Worm (Caenorhabditis elegans): ENCODE results near the gene fat-4.
A peak's percentile ranks its signal among the peaks of the same experiment; 100 is the strongest.

DNA sequence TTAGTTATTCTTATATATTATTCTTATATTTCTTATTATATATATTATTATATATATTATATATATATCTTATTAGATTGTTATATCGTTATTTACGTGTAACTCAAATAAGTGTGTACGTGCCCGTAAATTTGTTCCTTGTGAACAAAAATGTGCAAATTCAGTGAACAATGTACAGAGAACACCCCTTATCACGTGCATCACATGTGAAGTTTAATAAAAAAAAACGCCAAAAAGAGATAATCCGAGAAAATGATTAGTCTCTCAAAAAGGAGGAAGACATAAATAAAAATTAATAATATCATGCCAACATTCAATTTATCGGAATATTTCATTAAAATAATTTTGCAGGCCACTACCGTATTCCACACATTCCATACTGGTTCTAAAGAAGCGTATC is 435 bp downstream of the fat-4 start:
- TF ChIP-seq mml-1 (tag; optimal IDR thresholded peaks at IDR 0.05) (no peak), pqm-1 (tag; optimal IDR thresholded peaks at IDR 0.05) (peak; percentile 32), unc-62 (GFP tag; optimal IDR thresholded peaks at IDR 0.05) (no peak), nhr-76 (tag; optimal IDR thresholded peaks at IDR 0.05) (no peak), aly-2 (tag; optimal IDR thresholded peaks at IDR 0.05) (no peak), hmg-11 (tag; optimal IDR thresholded peaks at IDR 0.05) (no peak), nhr-237 (tag; optimal IDR thresholded peaks at IDR 0.05) (no peak), nfya-1 (tag; optimal IDR thresholded peaks at IDR 0.05; ENCODE audit: insufficient read depth) (no peak), fos-1 (tag; optimal IDR thresholded peaks at IDR 0.05) (no peak), R02D3.7 (tag; optimal IDR thresholded peaks at IDR 0.05) (no peak), nhr-23 (tag; optimal IDR thresholded peaks at IDR 0.05) (no peak)
